Fruit fly (Drosophila melanogaster) whole organism, embryonic: ENCODE results near the gene CG12241.

Experiments used
- ATbp ChIP-seq: fragments of 200-800 bp; sonication (Bioruptor generic); optimal IDR thresholded peaks from 2 replicates; lab custom pipeline; 2017; ENCODE audit warnings: missing biosample characterization, mild to moderate bottlenecking, missing genetic modification characterization, missing genetic modification reagents
- CG10366 ChIP-seq: fragments of 200-800 bp; sonication (Bioruptor generic); IDR thresholded peaks from 2 replicates; pipeline ENCODE4 v1.3.6; 2022; ENCODE audit warnings: missing biosample characterization, missing genetic modification characterization
- CG11456 ChIP-seq: fragments of 200-800 bp; sonication (Bioruptor generic); IDR thresholded peaks from 3 replicates; pipeline ENCODE4 v1.3.6; 2022; ENCODE audit warnings: missing biosample characterization, missing genetic modification characterization
- CG11504 ChIP-seq: fragments of 200-800 bp; sonication (Bioruptor generic); optimal IDR thresholded peaks from 3 replicates; lab custom pipeline; 2019; ENCODE audit warnings: missing biosample characterization, mild to moderate bottlenecking, missing genetic modification characterization, moderate library complexity
- CG12219 ChIP-seq: fragments of 200-800 bp; sonication (Bioruptor generic); optimal IDR thresholded peaks from 3 replicates; lab custom pipeline; 2018; ENCODE audit warnings: missing biosample characterization, mild to moderate bottlenecking, missing genetic modification characterization
- CG15601 ChIP-seq: fragments of 200-800 bp; sonication (Bioruptor generic); optimal IDR thresholded peaks from 3 replicates; lab custom pipeline; 2019; ENCODE audit warnings: missing biosample characterization, mild to moderate bottlenecking, missing genetic modification characterization, moderate library complexity
- CG16863 ChIP-seq: fragments of 200-800 bp; sonication (Bioruptor generic); optimal IDR thresholded peaks from 3 replicates; lab custom pipeline; 2016; ENCODE audit warnings: missing biosample characterization, missing genetic modification characterization
- CG17385 ChIP-seq: fragments of 200-800 bp; sonication (Bioruptor generic); optimal IDR thresholded peaks from 3 replicates; lab custom pipeline; 2018; ENCODE audit warnings: missing biosample characterization, mild to moderate bottlenecking, missing genetic modification characterization
- CG18476 ChIP-seq: fragments of 200-800 bp; sonication (Bioruptor generic); optimal IDR thresholded peaks from 2 replicates; lab custom pipeline; 2016; ENCODE audit warnings: missing biosample characterization, mild to moderate bottlenecking, missing genetic modification characterization
- CG18619 ChIP-seq: fragments of 200-800 bp; sonication (Bioruptor generic); optimal IDR thresholded peaks from 3 replicates; lab custom pipeline; 2017; ENCODE audit warnings: missing biosample characterization, mild to moderate bottlenecking, missing genetic modification characterization
- CG2875 ChIP-seq: fragments of 200-800 bp; sonication (Bioruptor generic); optimal IDR thresholded peaks from 2 replicates; lab custom pipeline; 2017; ENCODE audit warnings: missing biosample characterization, mild to moderate bottlenecking, missing genetic modification characterization, missing genetic modification reagents
- CG31224 ChIP-seq: fragments of 200-800 bp; sonication (Bioruptor generic); IDR thresholded peaks from 2 replicates; pipeline ENCODE4 v1.3.6; 2022; ENCODE audit warnings: missing biosample characterization, missing genetic modification characterization
- CG31365 ChIP-seq: fragments of 200-800 bp; sonication (Bioruptor generic); optimal IDR thresholded peaks from 2 replicates; lab custom pipeline; 2018; ENCODE audit warnings: missing biosample characterization, mild to moderate bottlenecking, missing genetic modification characterization
- CG34376 ChIP-seq: fragments of 200-800 bp; sonication (Bioruptor generic); optimal IDR thresholded peaks from 2 replicates; lab custom pipeline; 2018; ENCODE audit warnings: missing biosample characterization, mild to moderate bottlenecking, missing genetic modification characterization
- CG7928 ChIP-seq: fragments of 200-800 bp; sonication (Bioruptor generic); optimal IDR thresholded peaks from 2 replicates; lab custom pipeline; 2017; ENCODE audit warnings: missing biosample characterization, mild to moderate bottlenecking, missing genetic modification characterization
- CG9932 ChIP-seq: fragments of 200-800 bp; sonication (Bioruptor generic); IDR thresholded peaks from 2 replicates; pipeline ENCODE4 v1.3.6; 2022; ENCODE audit warnings: missing biosample characterization, missing genetic modification characterization
- Dfd ChIP-seq, 2 experiments: fragments of >200 bp; optimal IDR thresholded peaks; 2 replicates each; lab custom pipeline; 2017; ENCODE audit warnings: missing biosample characterization in 2 of 2, missing genetic modification characterization in 2 of 2
- HLH4C ChIP-seq: fragments of 200-800 bp; sonication (Bioruptor generic); IDR thresholded peaks from 3 replicates; pipeline ENCODE4 v1.3.6; 2022; ENCODE audit warnings: missing biosample characterization, missing genetic modification characterization; ENCODE audit not compliant: partially characterized antibody
- Hand ChIP-seq: fragments of 200-800 bp; sonication (Bioruptor generic); optimal IDR thresholded peaks from 2 replicates; lab custom pipeline; 2017; ENCODE audit warnings: mild to moderate bottlenecking, missing biosample characterization, missing genetic modification reagents, missing genetic modification characterization
- Hr39 ChIP-seq: fragments of >200 bp; optimal IDR thresholded peaks from 2 replicates; lab custom pipeline; 2017
- MESR4 ChIP-seq: fragments of 200-800 bp; sonication (Bioruptor generic); optimal IDR thresholded peaks from 2 replicates; lab custom pipeline; 2018; ENCODE audit warnings: missing biosample characterization, mild to moderate bottlenecking, missing genetic modification characterization, moderate library complexity
- Meics ChIP-seq: fragments of 200-800 bp; sonication (Bioruptor generic); optimal IDR thresholded peaks from 2 replicates; lab custom pipeline; 2017; ENCODE audit warnings: missing biosample characterization, mild to moderate bottlenecking, missing genetic modification characterization
- Mes4 ChIP-seq: fragments of 200-800 bp; sonication (Bioruptor generic); optimal IDR thresholded peaks from 2 replicates; lab custom pipeline; 2016; ENCODE audit warnings: missing biosample characterization, missing genetic modification characterization
- Pdp1 ChIP-seq, 2 experiments: fragments of 200-800 bp; sonication (Bioruptor generic); optimal IDR thresholded peaks; 3 replicates each; lab custom pipeline; 2016; ENCODE audit warnings: missing biosample characterization in 2 of 2, missing genetic modification characterization in 2 of 2, mild to moderate bottlenecking in 1 of 2, moderate library complexity in 1 of 2
- Taf1 ChIP-seq: fragments of 200-800 bp; sonication (Bioruptor generic); IDR thresholded peaks from 2 replicates; pipeline ENCODE4 v1.3.6; 2022; ENCODE audit warnings: missing biosample characterization, missing genetic modification characterization
- ac ChIP-seq: fragments of 200-800 bp; sonication (Bioruptor generic); optimal IDR thresholded peaks from 3 replicates; lab custom pipeline; 2017; ENCODE audit warnings: missing biosample characterization, mild to moderate bottlenecking, missing genetic modification characterization
- aop ChIP-seq: fragments of 200-800 bp; sonication (Bioruptor generic); IDR thresholded peaks from 2 replicates; pipeline ENCODE4 v1.3.6; 2022; ENCODE audit warnings: missing biosample characterization, missing genetic modification characterization
- ara ChIP-seq: fragments of 200-800 bp; sonication (Bioruptor generic); IDR thresholded peaks from 2 replicates; pipeline ENCODE4 v1.3.6; 2022; ENCODE audit warnings: missing biosample characterization, missing genetic modification characterization
- ash1 ChIP-seq: fragments of 200-800 bp; sonication (Bioruptor generic); optimal IDR thresholded peaks from 2 replicates; lab custom pipeline; 2018; ENCODE audit warnings: missing biosample characterization, mild to moderate bottlenecking, missing genetic modification characterization
- az2 ChIP-seq: fragments of 200-800 bp; sonication (Bioruptor generic); optimal IDR thresholded peaks from 3 replicates; lab custom pipeline; 2016; ENCODE audit warnings: missing biosample characterization, missing genetic modification characterization
- bbx ChIP-seq: fragments of 200-800 bp; sonication (Bioruptor generic); IDR thresholded peaks from 2 replicates; pipeline ENCODE4 v1.3.6; 2022; ENCODE audit warnings: missing biosample characterization, missing genetic modification characterization; ENCODE audit not compliant: partially characterized antibody
- bowl ChIP-seq: fragments of 200-800 bp; sonication (Bioruptor generic); IDR thresholded peaks from 2 replicates; pipeline ENCODE4 v1.3.6; 2022; ENCODE audit warnings: missing biosample characterization, missing genetic modification characterization
- chinmo ChIP-seq: fragments of 200-800 bp; sonication (Bioruptor generic); IDR thresholded peaks from 4 replicates; pipeline ENCODE4 v1.3.6; 2022; ENCODE audit warnings: missing biosample characterization, missing genetic modification characterization; ENCODE audit not compliant: partially characterized antibody
- croc ChIP-seq: fragments of 200-800 bp; sonication (Bioruptor generic); conservative IDR thresholded peaks from 3 replicates; pipeline ENCODE4 v1.3.6; 2022; ENCODE audit warnings: missing biosample characterization, missing genetic modification characterization
- eyg ChIP-seq: fragments of 200-800 bp; sonication (Bioruptor generic); optimal IDR thresholded peaks from 3 replicates; lab custom pipeline; 2016; ENCODE audit warnings: missing biosample characterization, missing genetic modification characterization
- ftz-f1 ChIP-seq: fragments of 200-800 bp; sonication (Bioruptor generic); optimal IDR thresholded peaks from 2 replicates; lab custom pipeline; 2016; ENCODE audit warnings: missing biosample characterization, missing genetic modification characterization
- oc ChIP-seq: fragments of 200-800 bp; sonication (Bioruptor generic); optimal IDR thresholded peaks from 2 replicates; lab custom pipeline; 2018; ENCODE audit warnings: missing biosample characterization, mild to moderate bottlenecking, missing genetic modification characterization, moderate library complexity
- ranshi ChIP-seq: fragments of 200-800 bp; sonication (Bioruptor generic); IDR thresholded peaks from 2 replicates; pipeline ENCODE4 v1.3.6; 2022; ENCODE audit warnings: missing biosample characterization, missing genetic modification characterization
- row ChIP-seq: fragments of 200-800 bp; sonication (Bioruptor generic); IDR thresholded peaks from 3 replicates; pipeline ENCODE4 v1.3.6; 2022; ENCODE audit warnings: missing biosample characterization, missing genetic modification characterization
- schlank ChIP-seq: fragments of 200-800 bp; sonication (Bioruptor generic); optimal IDR thresholded peaks from 2 replicates; lab custom pipeline; 2018; ENCODE audit warnings: missing biosample characterization, mild to moderate bottlenecking, missing genetic modification characterization
- sima ChIP-seq: fragments of 200-800 bp; sonication (Bioruptor generic); optimal IDR thresholded peaks from 2 replicates; lab custom pipeline; 2016; ENCODE audit warnings: missing biosample characterization, missing genetic modification characterization
- sqz ChIP-seq: fragments of 200-800 bp; sonication (Bioruptor generic); optimal IDR thresholded peaks from 3 replicates; lab custom pipeline; 2018; ENCODE audit warnings: missing biosample characterization, mild to moderate bottlenecking, missing genetic modification characterization
- tup ChIP-seq: fragments of 200-800 bp; sonication (Bioruptor generic); optimal IDR thresholded peaks from 2 replicates; lab custom pipeline; 2016; ENCODE audit warnings: missing biosample characterization, mild to moderate bottlenecking, missing genetic modification characterization, moderate library complexity
- twi ChIP-seq: fragments of 200-800 bp; optimal IDR thresholded peaks from 2 replicates; lab custom pipeline; 2019; ENCODE audit warnings: missing biosample characterization, mild to moderate bottlenecking, missing genetic modification characterization, moderate library complexity
- tx ChIP-seq: fragments of 200-800 bp; sonication (Bioruptor generic); optimal IDR thresholded peaks from 2 replicates; lab custom pipeline; 2016; ENCODE audit warnings: missing biosample characterization, missing genetic modification characterization
- wor ChIP-seq: fragments of 200-800 bp; sonication (Bioruptor generic); IDR thresholded peaks from 2 replicates; pipeline ENCODE4 v1.3.6; 2022; ENCODE audit warnings: missing biosample characterization, missing genetic modification characterization

Gene CG12241

dm6 chr3R:15208712-15209499, 10.2 kb upstream of the CG12241 start, which contains the start of the genes Spn88Eb and Mau2 (continued):
- TF ChIP-seq schlank, result peak; percentile 7
- TF ChIP-seq az2, result peak; percentile 60
- TF ChIP-seq eyg (GFP tag; lab: Kevin White, UChicago), result peak; percentile 37
- TF ChIP-seq CG17385, result peak; percentile 55
- TF ChIP-seq CG34376 (GFP tag; lab: Kevin White, UChicago), result peak; percentile 70
- no peak for TF ChIP-seq bowl
- TF ChIP-seq oc (tag; lab: Kevin White, UChicago), result no peak
- no peak for TF ChIP-seq CG11504 (tag; lab: Kevin White, UChicago)
- TF ChIP-seq CG18476 (GFP tag; lab: Kevin White, UChicago), result peak; percentile 13
- peak; percentile 14 for TF ChIP-seq Mes4 (GFP tag; lab: Kevin White, UChicago)
- no peak for TF ChIP-seq Dfd (GFP tag; optimal IDR thresholded peaks at IDR 0.05; lab: Kevin White, UChicago)
- peak; percentile 64 for TF ChIP-seq HLH4C (GFP tag; lab: Robert Waterston, UW)
- TF ChIP-seq CG12219 (GFP tag; lab: Kevin White, UChicago), result no peak
- TF ChIP-seq Hr39 (lab: Kevin White, UChicago), result no peak
- peak; percentile 67 for TF ChIP-seq MESR4
- peak; percentile 43; the same call in 1 of the 2 replicates for TF ChIP-seq ara
- TF ChIP-seq CG9932 (GFP tag; lab: Robert Waterston, UW), result peak; percentile 95
- TF ChIP-seq ftz-f1 (GFP tag; lab: Kevin White, UChicago), result peak; percentile 90
- peak; percentile 59; the same call in 1 of the 2 replicates for TF ChIP-seq bbx
- TF ChIP-seq ac, result no peak
- TF ChIP-seq Hand (GFP tag; lab: Kevin White, UChicago), result no peak
- no peak; the same call in 1 of the 2 replicates for TF ChIP-seq Taf1 (GFP tag; lab: Robert Waterston, UW)
- TF ChIP-seq tx (GFP tag; lab: Kevin White, UChicago), result peak; percentile 9
- no peak for TF ChIP-seq sima (GFP tag; lab: Kevin White, UChicago)
- TF ChIP-seq CG31365 (tag; lab: Kevin White, UChicago), result no peak
- peak; percentile 56; the same call in 2 of the 3 replicates for TF ChIP-seq croc
- TF ChIP-seq CG11456 (GFP tag; lab: Robert Waterston, UW), result peak; percentile 89
- TF ChIP-seq CG18619 (GFP tag; lab: Kevin White, UChicago), result peak; percentile 45
- TF ChIP-seq sqz (GFP tag; lab: Kevin White, UChicago), result no peak
- TF ChIP-seq Meics (GFP tag; lab: Kevin White, UChicago), result peak; percentile 64
- no peak for TF ChIP-seq wor (GFP tag; lab: Robert Waterston, UW)
- TF ChIP-seq tup (GFP tag; lab: Kevin White, UChicago), result peak; percentile 24
- TF ChIP-seq CG15601 (tag; lab: Kevin White, UChicago), result peak; percentile 96
- TF ChIP-seq ash1 (GFP tag; lab: Kevin White, UChicago), result no peak
- TF ChIP-seq CG10366 (GFP tag; lab: Robert Waterston, UW), result peak; percentile 74
- TF ChIP-seq ranshi (GFP tag; lab: Robert Waterston, UW), result peak; percentile 66
- TF ChIP-seq CG7928, result peak; percentile 17
- TF ChIP-seq CG31224 (GFP tag; lab: Robert Waterston, UW), result peak; percentile 70
- TF ChIP-seq CG16863 (GFP tag; lab: Kevin White, UChicago), result peak; percentile 55
- 0 out of 4 replicates have a peak, but pooled peaks have one; percentile 52 for TF ChIP-seq chinmo (GFP tag; lab: Robert Waterston, UW)
- no peak for TF ChIP-seq twi
- TF ChIP-seq ATbp (GFP tag; lab: Kevin White, UChicago), result no peak
- TF ChIP-seq aop (GFP tag; lab: Robert Waterston, UW), result no peak
- peak; percentile 97 for TF ChIP-seq row (GFP tag; lab: Robert Waterston, UW)
- TF ChIP-seq CG2875 (GFP tag; lab: Kevin White, UChicago), result no peak
- peak; percentile 35 to 73 for TF ChIP-seq Pdp1 (GFP tag; optimal IDR thresholded peaks at IDR 0.05; lab: Kevin White, UChicago)
- TF ChIP-seq, all 482 proteins: peak for 298
